Worm (Caenorhabditis elegans) whole organism, L4/young adult: ENCODE measurements around the gene erp-44.3.

Source experiments
- W03F9.2 ChIP-seq: fragments of 150-350 bp; optimal IDR thresholded peaks from 2 replicates; lab custom pipeline; 2014; ENCODE audit warnings: missing biosample characterization, missing genetic modification characterization
- dao-5 ChIP-seq: sonication (generic microtip); optimal IDR thresholded peaks from 2 replicates; lab custom pipeline; 2016; ENCODE audit warnings: missing genotype, missing genetic modification characterization, moderate library complexity, missing compliant biosample characterization
- him-1 ChIP-seq: sonication (generic microtip); optimal IDR thresholded peaks from 2 replicates; lab custom pipeline; 2016; ENCODE audit warnings: missing genotype, missing genetic modification reagents, missing genetic modification characterization, missing compliant biosample characterization

Gene erp-44.3

DNA sequence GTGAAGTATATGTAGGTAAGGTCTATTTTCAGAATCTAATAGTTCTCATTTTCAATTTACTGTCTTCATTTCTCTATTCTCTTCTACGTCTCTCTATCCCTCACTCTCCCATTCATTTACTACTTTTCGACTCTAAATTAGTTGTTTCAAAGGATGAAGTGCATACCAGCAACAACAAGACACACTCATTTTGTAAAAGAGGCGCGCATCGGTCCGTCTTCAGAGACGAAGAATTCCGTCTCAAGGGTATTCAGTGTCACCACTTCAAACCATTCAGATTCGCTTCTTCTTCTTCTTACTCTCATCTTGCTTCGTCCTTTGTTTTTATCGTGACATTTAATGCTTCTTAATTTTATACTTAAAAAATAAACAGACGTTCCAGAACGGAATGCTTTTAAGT lies 48.9 kb downstream of the erp-44.3 start:
- no peak for TF ChIP-seq W03F9.2 (tag; lab: Kevin White, UChicago)
- TF ChIP-seq dao-5 (tag; lab: Kevin White, UChicago) = no peak
- TF ChIP-seq him-1 (tag; lab: Kevin White, UChicago) = no peak

- TF ChIP-seq W03F9.2 (tag; lab: Kevin White, UChicago) (no peak), him-1 (tag; lab: Kevin White, UChicago) (no peak), dao-5 (tag; lab: Kevin White, UChicago) (no peak)
These were observed 51.2 kb downstream of the erp-44.3 start for ce11 chrIV:8173610-8174009.

DNA sequence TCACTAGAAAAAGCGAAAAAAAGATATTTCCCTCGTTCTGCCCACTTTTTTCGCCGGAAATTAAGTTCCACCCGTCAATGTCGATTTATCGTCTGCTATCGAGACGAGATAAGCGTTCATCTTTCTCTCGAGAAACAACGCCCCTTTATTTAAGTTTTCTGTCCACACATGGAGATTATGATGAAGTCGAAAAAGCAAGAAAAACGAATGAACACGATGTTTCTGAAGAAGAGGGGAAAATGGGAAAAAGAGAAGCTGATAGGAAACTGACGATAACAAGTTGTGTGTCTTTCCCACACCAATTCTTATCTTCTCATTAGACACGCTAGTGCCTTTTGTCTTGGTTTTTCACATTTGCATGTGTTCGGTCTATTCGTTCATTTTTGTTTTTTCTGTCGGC lies 52.3 kb downstream of the erp-44.3 start:
- TF ChIP-seq him-1 (tag; lab: Kevin White, UChicago) (no peak), W03F9.2 (tag; lab: Kevin White, UChicago) (no peak), dao-5 (tag; lab: Kevin White, UChicago) (no peak)

DNA sequence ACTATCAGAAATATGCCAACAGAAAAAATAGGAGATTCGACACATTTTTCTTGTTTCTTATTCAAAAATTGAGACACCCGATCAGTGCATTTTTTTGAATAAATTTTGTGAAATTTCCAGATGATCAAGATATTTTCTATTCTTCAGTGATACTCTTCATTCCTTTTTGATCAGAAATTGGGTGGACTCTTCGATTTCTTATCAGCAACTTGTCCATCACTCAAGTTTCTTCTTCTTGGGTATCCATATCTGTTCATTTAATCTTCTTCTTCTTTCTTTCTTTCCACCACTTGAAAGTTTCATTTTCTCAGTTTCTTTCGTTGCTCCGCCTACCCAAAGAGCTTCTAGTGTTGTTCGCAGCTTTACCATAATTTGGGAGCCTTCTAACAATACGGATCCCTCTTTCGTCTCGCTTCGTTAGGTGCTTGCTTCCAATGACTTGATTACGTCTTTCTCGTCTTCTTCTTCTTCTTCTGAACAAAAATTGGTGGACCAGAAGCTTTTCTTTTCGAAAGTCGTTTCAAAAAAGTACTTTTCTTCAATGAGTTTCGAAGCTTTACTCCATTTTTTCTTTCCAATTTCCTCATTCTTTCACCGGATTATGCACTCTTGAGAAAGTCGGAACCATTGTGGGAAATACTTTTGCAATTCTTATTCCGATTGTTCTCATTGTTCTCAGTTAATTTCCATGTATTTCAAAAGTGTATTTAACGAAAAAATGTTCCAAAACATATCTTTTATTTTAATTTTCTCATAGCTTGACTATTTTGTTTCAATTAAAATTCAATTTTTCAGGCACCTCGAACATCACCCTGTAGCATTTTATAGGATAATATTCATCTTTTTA lies 53.5 kb downstream of the erp-44.3 start, which contains the start of gene pct-1:
TSS of gene pct-1 (plus strand) at position 797 of the 847 bp plus-strand sequence.
- TF ChIP-seq him-1 (tag; lab: Kevin White, UChicago) (no peak), dao-5 (tag; lab: Kevin White, UChicago) (no peak), W03F9.2 (tag; lab: Kevin White, UChicago) (no peak)
